Worm (Caenorhabditis elegans) whole organism, L1 larva: ENCODE results near the gene Y26E6A.3.

Source experiments
- ama-1 ChIP-seq: fragments of 150-350 bp; optimal IDR thresholded peaks from 2 replicates; lab custom pipeline; 2014
- efl-1 ChIP-seq, 4 experiments: fragments of 150-350 bp; optimal IDR thresholded peaks in 3 of 4; peaks in 1 of 4; 1 replicate in 1 of 4; 2 replicates in 3 of 4; lab custom pipeline; 2014; ENCODE audit warnings: missing biosample characterization in 2 of 4, missing genetic modification characterization in 2 of 4, missing genetic modification reagents in 2 of 4
- elt-3 ChIP-seq, 6 experiments: fragments of 150-350 bp in 1 of 6; sonication (generic microtip); optimal IDR thresholded peaks; 2 replicates each; lab custom pipeline; 2017 to 2018; ENCODE audit warnings: missing biosample characterization in 6 of 6, missing genetic modification characterization in 6 of 6, inconsistent platforms in 1 of 6
- fos-1 ChIP-seq: fragments of 150-350 bp; optimal IDR thresholded peaks from 2 replicates; lab custom pipeline; 2014; ENCODE audit warnings: missing biosample characterization, missing genetic modification characterization
- jun-1 ChIP-seq: fragments of 150-350 bp; optimal IDR thresholded peaks from 2 replicates; lab custom pipeline; 2014; ENCODE audit warnings: missing biosample characterization, missing genetic modification reagents, missing genetic modification characterization
- nhr-71 ChIP-seq: sonication (generic microtip); optimal IDR thresholded peaks from 2 replicates; lab custom pipeline; 2016; ENCODE audit warnings: mild to moderate bottlenecking, missing genetic modification characterization, moderate library complexity, missing compliant biosample characterization
- nhr-77 ChIP-seq: fragments of 150-350 bp; optimal IDR thresholded peaks from 2 replicates; lab custom pipeline; 2014; ENCODE audit warnings: missing biosample characterization, missing genetic modification characterization
- nhr-85 ChIP-seq: sonication (generic microtip); peaks from one replicate; lab custom pipeline; 2016; ENCODE audit warnings: missing genetic modification characterization, inconsistent platforms, missing compliant biosample characterization
- nhr-90 ChIP-seq: sonication (generic microtip); optimal IDR thresholded peaks from 2 replicates; lab custom pipeline; 2016; ENCODE audit warnings: mild to moderate bottlenecking, missing genetic modification characterization, missing compliant biosample characterization; ENCODE audit not compliant: poor library complexity
- rnt-1 ChIP-seq: sonication (generic microtip); optimal IDR thresholded peaks from 2 replicates; lab custom pipeline; 2016; ENCODE audit warnings: mild to moderate bottlenecking, missing genetic modification characterization, moderate library complexity, missing compliant biosample characterization
- ztf-4 ChIP-seq: fragments of 150-350 bp; optimal IDR thresholded peaks from 2 replicates; lab custom pipeline; 2014; ENCODE audit warnings: missing biosample characterization, missing genetic modification characterization

ce11 chrX:13940287-13940686, 30.5 kb upstream of the Y26E6A.3 start:
- TF ChIP-seq efl-1 (optimal IDR thresholded peaks at IDR 0.05; lab: Kevin White, UChicago): no peak
- TF ChIP-seq efl-1 (GFP tag; optimal IDR thresholded peaks at IDR 0.05 in 1 of 2; lab: Kevin White, UChicago): peak in 1 of 2 experiments; percentile 42
- peak; percentile 81 for TF ChIP-seq nhr-85 (tag; lab: Kevin White, UChicago)
- TF ChIP-seq elt-3 (tag; optimal IDR thresholded peaks at IDR 0.05; lab: Kevin White, UChicago): peak in 2 of 6 experiments; percentile 35 to 40
- no peak for TF ChIP-seq ama-1
- no peak for TF ChIP-seq jun-1 (tag; lab: Kevin White, UChicago)
- TF ChIP-seq nhr-90 (tag; lab: Kevin White, UChicago): peak; percentile 13
- TF ChIP-seq nhr-77 (tag; lab: Kevin White, UChicago): no peak
- no peak for TF ChIP-seq rnt-1 (tag; lab: Kevin White, UChicago)
- peak; percentile 21 for TF ChIP-seq nhr-71 (tag; lab: Kevin White, UChicago)
- no peak for TF ChIP-seq fos-1 (tag; lab: Kevin White, UChicago)
- TF ChIP-seq ztf-4 (tag; lab: Kevin White, UChicago): no peak
